Worm (Caenorhabditis elegans): ENCODE results near the gene hlh-15.

Gene hlh-15

DNA sequence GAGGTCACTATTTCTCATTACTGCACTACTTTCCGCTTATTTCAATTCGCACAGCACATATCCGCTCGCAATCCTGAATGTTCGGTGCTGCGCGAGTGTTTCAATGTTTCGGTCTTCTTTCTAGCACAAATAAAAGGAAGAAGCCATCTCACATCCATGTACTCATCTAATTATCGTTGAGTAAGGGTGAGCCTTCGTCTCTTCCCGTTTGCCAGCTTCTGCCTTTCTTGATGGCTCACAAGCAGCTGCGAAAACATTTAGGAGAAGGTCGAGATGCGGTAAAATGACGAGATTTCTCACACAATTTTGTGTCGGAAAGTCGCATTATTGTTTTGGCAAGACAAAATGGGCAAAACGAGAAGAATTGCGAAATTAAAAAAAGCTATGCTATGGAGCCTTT is 41.7 kb upstream of the hlh-15 start:
- no peak for TF ChIP-seq tra-1 (GFP tag; IDR thresholded peaks at IDR 0.05)
- TF ChIP-seq attf-4 (tag; optimal IDR thresholded peaks at IDR 0.05) = no peak
- TF ChIP-seq lin-15B (tag; optimal IDR thresholded peaks at IDR 0.05) = no peak
- no peak for TF ChIP-seq madf-9 (GFP tag; conservative IDR thresholded peaks at IDR 0.05)
- TF ChIP-seq fkh-10 (GFP tag; optimal IDR thresholded peaks at IDR 0.05) = peak; percentile 69
- no peak for TF ChIP-seq lin-13 (GFP tag; optimal IDR thresholded peaks at IDR 0.05)
- TF ChIP-seq Y105C5A.15 (GFP tag; IDR thresholded peaks at IDR 0.05) = no peak

DNA sequence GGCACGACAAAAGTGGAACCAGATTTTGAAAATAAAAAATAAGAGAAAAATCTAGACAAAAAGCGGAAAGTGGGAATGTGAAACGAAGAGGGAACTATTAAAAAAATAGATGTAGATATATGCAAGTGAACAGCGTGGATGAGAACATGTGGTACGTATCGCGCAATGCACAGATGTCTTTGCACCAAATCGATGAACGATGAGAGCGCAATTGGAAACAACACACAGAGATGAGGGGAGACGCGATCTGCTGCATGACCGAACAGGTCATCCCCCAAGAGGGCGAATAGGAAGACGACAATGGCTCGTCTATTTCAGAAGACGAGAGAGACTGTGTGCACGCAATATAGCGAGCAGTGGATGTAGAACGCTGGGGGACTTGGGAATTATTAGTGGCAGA is 39.5 kb upstream of the hlh-15 start:
- TF ChIP-seq ceh-20 (GFP tag; IDR thresholded peaks at IDR 0.05) = no peak
- TF ChIP-seq ama-1 (optimal IDR thresholded peaks at IDR 0.05) = no peak
- no peak for TF ChIP-seq F26F4.8 (GFP tag; conservative IDR thresholded peaks at IDR 0.05)
- TF ChIP-seq tra-1 (GFP tag; IDR thresholded peaks at IDR 0.05) = no peak
- TF ChIP-seq mes-2 (tag; optimal IDR thresholded peaks at IDR 0.05; ENCODE audit: poor library complexity, severe bottlenecking) = no peak
- no peak for TF ChIP-seq dpl-1 (GFP tag; optimal IDR thresholded peaks at IDR 0.05)
- TF ChIP-seq aha-1 (tag) = no peak
- no peak for TF ChIP-seq hlh-11 (tag; optimal IDR thresholded peaks at IDR 0.05)
- no peak for TF ChIP-seq unc-130 (GFP tag; optimal IDR thresholded peaks at IDR 0.05)
- TF ChIP-seq Y75B8A.6 (GFP tag; IDR thresholded peaks at IDR 0.05) = no peak

DNA sequence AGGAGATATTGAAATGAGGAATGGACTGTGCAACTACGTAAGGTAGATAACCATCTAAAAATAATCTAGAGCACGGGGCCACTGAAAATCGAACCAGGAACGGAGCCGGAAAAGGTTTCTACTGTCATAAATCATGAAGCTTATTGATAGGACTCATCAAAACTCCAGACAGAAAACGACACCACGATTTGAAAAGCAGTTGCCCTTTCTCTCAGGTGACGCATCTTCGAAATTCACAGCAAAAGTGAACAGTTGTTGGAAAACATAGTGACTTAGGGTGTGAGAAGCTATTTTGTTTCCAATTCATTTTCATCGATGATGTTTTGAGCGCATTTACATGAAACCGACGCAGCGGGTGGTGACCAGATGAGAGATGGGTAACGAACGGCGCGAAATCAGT is 39.1 kb upstream of the hlh-15 start:
- TF ChIP-seq hlh-11 (tag; optimal IDR thresholded peaks at IDR 0.05) = peak; percentile 14
- TF ChIP-seq dmd-9 (GFP tag; IDR thresholded peaks at IDR 0.05) = no peak

DNA sequence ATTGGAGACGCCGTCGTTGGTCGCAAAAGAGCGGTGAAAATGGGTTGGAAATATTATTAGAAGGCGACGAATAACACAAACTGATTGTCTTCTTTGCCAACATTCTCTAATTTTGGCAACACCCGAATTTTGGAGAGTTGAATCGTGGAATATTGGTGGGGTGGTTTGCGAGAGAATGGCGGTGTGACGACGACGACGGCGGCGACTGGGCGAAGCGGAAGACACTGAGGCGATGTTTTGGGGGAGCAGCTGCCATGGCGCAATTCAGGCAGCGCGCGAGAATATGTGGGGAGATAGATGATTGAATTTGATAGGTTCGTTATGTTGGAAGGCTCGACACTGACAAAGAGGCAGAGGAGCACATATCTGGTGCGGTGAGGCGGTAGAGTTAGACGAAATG is 37.8 kb upstream of the hlh-15 start:
- TF ChIP-seq gei-8 (GFP tag; optimal IDR thresholded peaks at IDR 0.05) = no peak
- TF ChIP-seq snpc-4 (tag; optimal IDR thresholded peaks at IDR 0.05) = no peak
- TF ChIP-seq spr-3 (GFP tag; optimal IDR thresholded peaks at IDR 0.05) = no peak
- no peak for TF ChIP-seq Y75B8A.6 (GFP tag; IDR thresholded peaks at IDR 0.05)
- TF ChIP-seq lin-38 (GFP tag; IDR thresholded peaks at IDR 0.05) = no peak
- TF ChIP-seq skn-1 (tag; optimal IDR thresholded peaks at IDR 0.05) = no peak
- TF ChIP-seq ctbp-1 (GFP tag; IDR thresholded peaks at IDR 0.05) = 0 out of 2 replicates have a peak, but pooled peaks have one; percentile 16
- TF ChIP-seq hif-1 (tag; optimal IDR thresholded peaks at IDR 0.05) = no peak
- TF ChIP-seq ZK337.2 (GFP tag; IDR thresholded peaks at IDR 0.05) = no peak
- no peak for TF ChIP-seq daf-16 (GFP tag; optimal IDR thresholded peaks at IDR 0.05)
- TF ChIP-seq daf-16 (tag; optimal IDR thresholded peaks at IDR 0.05) = no peak
- no peak for TF ChIP-seq attf-4 (tag; optimal IDR thresholded peaks at IDR 0.05)
- no peak for TF ChIP-seq nhr-77 (tag; optimal IDR thresholded peaks at IDR 0.05)
- TF ChIP-seq lsy-2 (tag; optimal IDR thresholded peaks at IDR 0.05) = no peak
- TF ChIP-seq aha-1 (tag) = peak; percentile 3
- TF ChIP-seq ceh-20 (GFP tag; IDR thresholded peaks at IDR 0.05) = no peak
- no peak for TF ChIP-seq nhr-25 (tag; optimal IDR thresholded peaks at IDR 0.05; ENCODE audit: borderline replicate concordance, insufficient read depth)
- no peak for TF ChIP-seq D1046.2 (GFP tag; IDR thresholded peaks at IDR 0.05)
- TF ChIP-seq sdz-12 (GFP tag; optimal IDR thresholded peaks at IDR 0.05) = no peak
- peak; percentile 50; the same call in 1 of the 2 replicates for TF ChIP-seq set-16 (GFP tag; IDR thresholded peaks at IDR 0.05)
- TF ChIP-seq rbr-2 (tag; optimal IDR thresholded peaks at IDR 0.05) = no peak
- no peak for TF ChIP-seq lin-13 (GFP tag; optimal IDR thresholded peaks at IDR 0.05)

DNA sequence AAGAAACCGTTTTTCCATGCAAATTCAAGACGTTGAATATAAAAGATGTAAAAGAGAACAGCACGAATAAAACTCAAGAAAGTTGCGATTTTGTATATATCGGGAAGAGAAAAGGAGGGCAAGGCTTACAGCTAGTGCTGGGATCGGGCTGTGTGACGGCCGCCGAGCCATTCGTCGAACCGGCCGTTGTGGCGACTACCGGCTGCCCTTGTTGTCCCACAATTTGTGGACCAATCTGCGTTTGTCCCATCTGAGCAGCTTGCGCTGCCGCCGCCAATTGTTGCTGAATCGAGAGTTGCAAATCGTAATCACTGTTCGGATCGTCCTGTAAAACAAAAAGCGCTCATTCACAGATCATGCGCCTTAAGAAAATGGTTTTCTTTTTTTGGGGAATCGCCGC is 34.0 kb upstream of the hlh-15 start:
- TF ChIP-seq set-16 (GFP tag; IDR thresholded peaks at IDR 0.05) (peak; percentile 34; the same call in 1 of the 2 replicates), nhr-11 (tag; optimal IDR thresholded peaks at IDR 0.05) (no peak), F44E2.7 (GFP tag; IDR thresholded peaks at IDR 0.05) (no peak), pha-4 (GFP tag; IDR thresholded peaks at IDR 0.05) (no peak), pha-4 (tag; optimal IDR thresholded peaks at IDR 0.05) (no peak), ceh-44 (GFP tag; IDR thresholded peaks at IDR 0.05) (no peak)

Measured in whole organism, L4 larva.